Fruit fly (Drosophila melanogaster) whole organism, prepupa: ENCODE results near the gene RpL36.

ENCODE experiments used
- CG10631 ChIP-seq: fragments of 200-800 bp; sonication (Bioruptor generic); optimal IDR thresholded peaks from 2 replicates; lab custom pipeline; 2016; ENCODE audit warnings: missing biosample characterization, missing genetic modification characterization
- CG10669 ChIP-seq: fragments of 200-800 bp; sonication (Bioruptor generic); optimal IDR thresholded peaks from 3 replicates; lab custom pipeline; 2018; ENCODE audit warnings: missing biosample characterization, mild to moderate bottlenecking, missing genetic modification characterization, moderate library complexity
- CG11294 ChIP-seq: fragments of 200-800 bp; sonication (Bioruptor generic); IDR thresholded peaks from 2 replicates; pipeline ENCODE4 v1.3.6; 2022; ENCODE audit warnings: missing biosample characterization, missing genetic modification characterization
- CG11762 ChIP-seq: fragments of 200-800 bp; sonication (Bioruptor generic); optimal IDR thresholded peaks from 3 replicates; lab custom pipeline; 2016; ENCODE audit warnings: missing biosample characterization, missing genetic modification characterization; ENCODE audit not compliant: insufficient read depth
- CG11902 ChIP-seq: fragments of 200-800 bp; sonication (Bioruptor generic); optimal IDR thresholded peaks from 3 replicates; lab custom pipeline; 2016; ENCODE audit warnings: missing biosample characterization, missing genetic modification characterization
- CG15336 ChIP-seq: fragments of 200-800 bp; sonication (Bioruptor generic); IDR thresholded peaks from 2 replicates; pipeline ENCODE4 v1.3.6; 2022; ENCODE audit warnings: missing biosample characterization, missing genetic modification characterization
- CG3032 ChIP-seq: fragments of 200-800 bp; optimal IDR thresholded peaks from 2 replicates; lab custom pipeline; 2019; ENCODE audit warnings: missing biosample characterization, mild to moderate bottlenecking, missing genetic modification characterization, moderate library complexity
- CG34406 ChIP-seq: fragments of 200-800 bp; sonication (Bioruptor generic); optimal IDR thresholded peaks from 3 replicates; lab custom pipeline; 2016; ENCODE audit warnings: missing biosample characterization, missing genetic modification characterization
- CG3919 ChIP-seq: fragments of 200-800 bp; sonication (Bioruptor generic); optimal IDR thresholded peaks from 3 replicates; lab custom pipeline; 2016; ENCODE audit warnings: missing biosample characterization, missing genetic modification characterization
- CG4318 ChIP-seq: fragments of 200-800 bp; sonication (Bioruptor generic); optimal IDR thresholded peaks from 3 replicates; lab custom pipeline; 2017; ENCODE audit warnings: missing biosample characterization, mild to moderate bottlenecking, missing genetic modification characterization
- CG6163 ChIP-seq: fragments of 200-800 bp; sonication (Bioruptor generic); IDR thresholded peaks from 3 replicates; pipeline ENCODE4 v1.3.6; 2022; ENCODE audit warnings: missing biosample characterization, missing genetic modification characterization
- CG6276 ChIP-seq: fragments of 200-800 bp; sonication (Bioruptor generic); optimal IDR thresholded peaks from 2 replicates; lab custom pipeline; 2017; ENCODE audit warnings: missing biosample characterization, mild to moderate bottlenecking, missing genetic modification characterization
- CG6808 ChIP-seq: fragments of 200-800 bp; sonication (Bioruptor generic); optimal IDR thresholded peaks from 3 replicates; lab custom pipeline; 2017; ENCODE audit warnings: missing biosample characterization, missing genetic modification characterization, mild to moderate bottlenecking, moderate library complexity, missing genetic modification reagents
- CG7368 ChIP-seq: fragments of 200-800 bp; sonication (Bioruptor generic); optimal IDR thresholded peaks from 3 replicates; lab custom pipeline; 2016; ENCODE audit warnings: missing biosample characterization, missing genetic modification characterization
- CG8119 ChIP-seq: fragments of 200-800 bp; sonication (Bioruptor generic); IDR thresholded peaks from 3 replicates; pipeline ENCODE4 v1.3.6; 2022; ENCODE audit warnings: missing biosample characterization, missing genetic modification characterization
- CG8319 ChIP-seq: fragments of 200-800 bp; sonication (Bioruptor generic); optimal IDR thresholded peaks from 3 replicates; lab custom pipeline; 2016; ENCODE audit warnings: missing biosample characterization, missing genetic modification characterization
- CG8632 ChIP-seq: fragments of 200-800 bp; sonication (Bioruptor generic); optimal IDR thresholded peaks from 3 replicates; lab custom pipeline; 2016; ENCODE audit warnings: missing biosample characterization, missing genetic modification characterization
- CG9139 ChIP-seq: fragments of 200-800 bp; sonication (Bioruptor generic); optimal IDR thresholded peaks from 3 replicates; lab custom pipeline; 2017; ENCODE audit warnings: missing biosample characterization, mild to moderate bottlenecking, missing genetic modification characterization
- Eip75B ChIP-seq: fragments of 200-800 bp; sonication (Bioruptor generic); optimal IDR thresholded peaks from 3 replicates; lab custom pipeline; 2016; ENCODE audit warnings: missing biosample characterization, missing genetic modification characterization
- Eip78C ChIP-seq: fragments of 200-800 bp; sonication (Bioruptor generic); peaks from one replicate; lab custom pipeline; 2016; ENCODE audit warnings: missing biosample characterization, missing genetic modification characterization
- Eip93F ChIP-seq: fragments of 200-800 bp; sonication (Bioruptor generic); optimal IDR thresholded peaks from 2 replicates; lab custom pipeline; 2016; ENCODE audit warnings: missing biosample characterization, mild to moderate bottlenecking, missing genetic modification characterization
- Ets21C ChIP-seq: fragments of 200-800 bp; sonication (Bioruptor generic); optimal IDR thresholded peaks from 3 replicates; lab custom pipeline; 2016; ENCODE audit warnings: missing biosample characterization, missing genetic modification characterization
- Gug ChIP-seq: fragments of 200-800 bp; sonication (Bioruptor generic); IDR thresholded peaks from 2 replicates; pipeline ENCODE4 v1.3.6; 2022; ENCODE audit warnings: missing biosample characterization, missing genetic modification characterization
- Hr38 ChIP-seq: sonication (Bioruptor generic); optimal IDR thresholded peaks from 2 replicates; lab custom pipeline; 2016; ENCODE audit warnings: missing biosample characterization, missing genetic modification characterization
- Hr39 ChIP-seq: fragments of 200-800 bp; sonication (Bioruptor generic); optimal IDR thresholded peaks from 2 replicates; lab custom pipeline; 2016; ENCODE audit warnings: missing biosample characterization, missing genetic modification characterization
- Hr4 ChIP-seq: fragments of 200-800 bp; sonication (Bioruptor generic); optimal IDR thresholded peaks from 3 replicates; lab custom pipeline; 2016; ENCODE audit warnings: missing biosample characterization, missing genetic modification characterization
- Met ChIP-seq: fragments of 200-800 bp; sonication (Bioruptor generic); optimal IDR thresholded peaks from 3 replicates; lab custom pipeline; 2016; ENCODE audit warnings: missing biosample characterization, missing genetic modification characterization
- OdsH ChIP-seq: fragments of 200-800 bp; sonication (Bioruptor generic); optimal IDR thresholded peaks from 3 replicates; lab custom pipeline; 2016; ENCODE audit warnings: missing biosample characterization, missing genetic modification characterization
- Smox ChIP-seq: fragments of 200-800 bp; sonication (Bioruptor generic); optimal IDR thresholded peaks from 3 replicates; lab custom pipeline; 2016; ENCODE audit warnings: missing biosample characterization, missing genetic modification characterization
- Sox102F ChIP-seq: fragments of 200-800 bp; sonication (Bioruptor generic); optimal IDR thresholded peaks from 2 replicates; lab custom pipeline; 2016; ENCODE audit warnings: missing biosample characterization, mild to moderate bottlenecking, missing genetic modification characterization
- Sox14 ChIP-seq: fragments of 200-800 bp; sonication (Bioruptor generic); optimal IDR thresholded peaks from 3 replicates; lab custom pipeline; 2016; ENCODE audit warnings: missing biosample characterization, missing genetic modification characterization
- Sox15 ChIP-seq: fragments of 200-800 bp; sonication (Bioruptor generic); optimal IDR thresholded peaks from 3 replicates; lab custom pipeline; 2016; ENCODE audit warnings: missing biosample characterization, missing genetic modification characterization
- achi ChIP-seq: fragments of 200-800 bp; sonication (Bioruptor generic); optimal IDR thresholded peaks from 3 replicates; lab custom pipeline; 2016; ENCODE audit warnings: missing biosample characterization, missing genetic modification characterization
- dsx ChIP-seq: fragments of 200-800 bp; optimal IDR thresholded peaks from 3 replicates; lab custom pipeline; 2019; ENCODE audit warnings: missing biosample characterization, mild to moderate bottlenecking, missing genetic modification characterization, moderate library complexity; ENCODE audit not compliant: poor library complexity, severe bottlenecking
- eg ChIP-seq: fragments of 200-800 bp; sonication (Bioruptor generic); IDR thresholded peaks from 3 replicates; pipeline ENCODE4 v1.3.6; 2022; ENCODE audit warnings: missing biosample characterization, missing genetic modification characterization
- fd59A ChIP-seq: fragments of 200-800 bp; sonication (Bioruptor generic); optimal IDR thresholded peaks from 2 replicates; lab custom pipeline; 2017; ENCODE audit warnings: missing biosample characterization, mild to moderate bottlenecking, missing genetic modification characterization, missing genetic modification reagents
- fd85E ChIP-seq: fragments of 200-800 bp; sonication (Bioruptor generic); optimal IDR thresholded peaks from 3 replicates; lab custom pipeline; 2016; ENCODE audit warnings: missing biosample characterization, missing genetic modification characterization
- fkh ChIP-seq: fragments of 200-800 bp; sonication (Bioruptor generic); optimal IDR thresholded peaks from 3 replicates; lab custom pipeline; 2017; ENCODE audit warnings: missing biosample characterization, mild to moderate bottlenecking, missing genetic modification characterization, moderate library complexity
- lz ChIP-seq: fragments of 200-800 bp; sonication (Bioruptor generic); optimal IDR thresholded peaks from 3 replicates; lab custom pipeline; 2016; ENCODE audit warnings: missing biosample characterization, missing genetic modification characterization
- net ChIP-seq: fragments of 200-800 bp; sonication (Bioruptor generic); optimal IDR thresholded peaks from 3 replicates; lab custom pipeline; 2016; ENCODE audit warnings: missing biosample characterization, missing genetic modification characterization
- pdm3 ChIP-seq: fragments of 200-800 bp; sonication (Bioruptor generic); optimal IDR thresholded peaks from 3 replicates; lab custom pipeline; 2016; ENCODE audit warnings: missing biosample characterization, missing genetic modification characterization
- salr ChIP-seq, 2 experiments: fragments of 200-800 bp; sonication (Bioruptor generic); optimal IDR thresholded peaks; 3 replicates each; lab custom pipeline; 2016 to 2018; ENCODE audit warnings: missing biosample characterization in 2 of 2, missing genetic modification characterization in 2 of 2, mild to moderate bottlenecking in 1 of 2
- spab ChIP-seq: fragments of 200-800 bp; sonication (Bioruptor generic); optimal IDR thresholded peaks from 2 replicates; lab custom pipeline; 2017; ENCODE audit warnings: missing biosample characterization, mild to moderate bottlenecking, missing genetic modification characterization, missing genetic modification reagents
- ss ChIP-seq, 2 experiments: fragments of 200-800 bp; sonication (Bioruptor generic); optimal IDR thresholded peaks; 2 replicates in 1 of 2; 3 replicates in 1 of 2; lab custom pipeline; 2017 to 2018; ENCODE audit warnings: mild to moderate bottlenecking in 2 of 2, missing biosample characterization in 2 of 2, missing genetic modification characterization in 2 of 2, moderate library complexity in 1 of 2
- svp ChIP-seq: fragments of 200-800 bp; sonication (Bioruptor generic); peaks from one replicate; lab custom pipeline; 2016; ENCODE audit warnings: missing biosample characterization, missing genetic modification characterization
- topi ChIP-seq: fragments of 200-800 bp; sonication (Bioruptor generic); optimal IDR thresholded peaks from 3 replicates; lab custom pipeline; 2016; ENCODE audit warnings: missing biosample characterization, missing genetic modification characterization

RpL36 gene

dm6 chrX:655492-656379 is 26.5 kb upstream of the RpL36 start, which contains the start of the genes Hmt4-20 and SkpA:
TSS of gene Hmt4-20 (minus strand) at chrX:656033.
TSS of gene SkpA (plus strand) at chrX:656114.
- TF ChIP-seq Eip78C (GFP tag; lab: Kevin White, UChicago): peak; percentile 53
- TF ChIP-seq Sox15 (GFP tag; lab: Kevin White, UChicago): no peak
- TF ChIP-seq eg (GFP tag; lab: Robert Waterston, UW): 0 out of 3 replicates have a peak, but pooled peaks have one; percentile 6
- TF ChIP-seq svp (GFP tag; lab: Kevin White, UChicago): peak; percentile 55
- TF ChIP-seq Hr4 (GFP tag; lab: Kevin White, UChicago): no peak
- peak; percentile 4 for TF ChIP-seq Sox14 (GFP tag; lab: Kevin White, UChicago)
- TF ChIP-seq CG6163 (GFP tag; lab: Robert Waterston, UW): peak; percentile 43; the same call in 1 of the 3 replicates

- TF ChIP-seq CG8119 (GFP tag; lab: Robert Waterston, UW) (peak; percentile 96), Sox15 (GFP tag; lab: Kevin White, UChicago) (peak; percentile 93), Hr39 (GFP tag; lab: Kevin White, UChicago) (peak; percentile 97), salr (GFP tag; optimal IDR thresholded peaks at IDR 0.05; lab: Kevin White, UChicago) (peak; percentile 82 to 92), CG4318 (no peak), CG34406 (peak; percentile 95), net (GFP tag; lab: Kevin White, UChicago) (peak; percentile 97), CG6276 (peak; percentile 95), Eip78C (GFP tag; lab: Kevin White, UChicago) (peak; percentile 98), Hr38 (GFP tag; lab: Kevin White, UChicago) (peak; percentile 86), CG8632 (GFP tag; lab: Kevin White, UChicago) (peak; percentile 93), spab (peak; percentile 91), topi (GFP tag; lab: Kevin White, UChicago) (peak; percentile 96), fd85E (GFP tag; lab: Kevin White, UChicago) (peak; percentile 91), fd59A (GFP tag; lab: Kevin White, UChicago) (peak; percentile 94), Sox14 (GFP tag; lab: Kevin White, UChicago) (peak; percentile 97), CG11762 (GFP tag; lab: Kevin White, UChicago) (peak; percentile 94), CG9139 (GFP tag; lab: Kevin White, UChicago) (no peak), Hr4 (GFP tag; lab: Kevin White, UChicago) (peak; percentile 95), CG3032 (peak; percentile 94), achi (GFP tag; lab: Kevin White, UChicago) (peak; percentile 95), CG15336 (GFP tag; lab: Robert Waterston, UW) (peak; percentile 98), CG6163 (GFP tag; lab: Robert Waterston, UW) (peak; percentile 99), CG8319 (GFP tag; lab: Kevin White, UChicago) (peak; percentile 94), ss (GFP tag; optimal IDR thresholded peaks at IDR 0.05; lab: Kevin White, UChicago) (peak; percentile 93 to 96), lz (GFP tag; lab: Kevin White, UChicago) (peak; percentile 96), OdsH (GFP tag; lab: Kevin White, UChicago) (peak; percentile 97), Met (GFP tag; lab: Kevin White, UChicago) (peak; percentile 97), Gug (GFP tag; lab: Robert Waterston, UW) (peak; percentile 97), svp (GFP tag; lab: Kevin White, UChicago) (peak; percentile 98), Smox (GFP tag; lab: Kevin White, UChicago) (peak; percentile 96), Eip93F (GFP tag; lab: Kevin White, UChicago) (peak; percentile 93), pdm3 (GFP tag; lab: Kevin White, UChicago) (peak; percentile 97), CG6808 (GFP tag; lab: Kevin White, UChicago) (peak; percentile 95), CG11294 (GFP tag; lab: Robert Waterston, UW) (peak; percentile 96), fkh (peak; percentile 83), Eip75B (peak; percentile 95), CG10631 (peak; percentile 92), CG3919 (GFP tag; lab: Kevin White, UChicago) (peak; percentile 96), Sox102F (GFP tag; lab: Kevin White, UChicago) (peak; percentile 96), Ets21C (GFP tag; lab: Kevin White, UChicago) (peak; percentile 94), CG7368 (GFP tag; lab: Kevin White, UChicago) (peak; percentile 95), CG10669 (peak; percentile 94), dsx (GFP tag; lab: Kevin White, UChicago) (peak; percentile 89), CG11902 (GFP tag; lab: Kevin White, UChicago) (peak; percentile 93)
Observed at dm6 chrX:654949-655348, 25.7 kb upstream of the RpL36 start.
